Fruit fly (Drosophila melanogaster): ENCODE results near the gene CG43935.

dm6 chr3R:27019701-27020172 is 45.5 kb upstream of the CG43935 start, which contains the start of gene CG17191:
- TF ChIP-seq CG8478 (optimal IDR thresholded peaks at IDR 0.05) (no peak), CTCF (optimal IDR thresholded peaks at IDR 0.05) (no peak)

Measured in S2 (cell line).